Fruit fly (Drosophila melanogaster): ENCODE measurements around the gene pn.

The pn gene

dm6 chrX:2134226-2134880 is 46.7 kb upstream of the pn start (continued):
- TF ChIP-seq Xrp1 (GFP tag; IDR thresholded peaks at IDR 0.05): peak; percentile 74
- no peak for TF ChIP-seq Adf1 (GFP tag; IDR thresholded peaks at IDR 0.05)
- TF ChIP-seq CG31224 (GFP tag; IDR thresholded peaks at IDR 0.05): peak; percentile 34; the same call in 1 of the 2 replicates
- TF ChIP-seq Dad (GFP tag; optimal IDR thresholded peaks at IDR 0.05): peak; percentile 28
- TF ChIP-seq unc-4 (GFP tag; IDR thresholded peaks at IDR 0.05; ENCODE audit: partially characterized antibody): no peak
- peak; percentile 32 for TF ChIP-seq Lhr (GFP tag; optimal IDR thresholded peaks at IDR 0.05)
- peak; percentile 31 for TF ChIP-seq slou (GFP tag; optimal IDR thresholded peaks at IDR 0.05)
- TF ChIP-seq CG13894 (tag; optimal IDR thresholded peaks at IDR 0.05): no peak
- peak; percentile 74 for TF ChIP-seq ATbp (GFP tag; optimal IDR thresholded peaks at IDR 0.05)
- TF ChIP-seq br (optimal IDR thresholded peaks at IDR 0.05): no peak
- peak; percentile 32 for TF ChIP-seq kah (GFP tag; optimal IDR thresholded peaks at IDR 0.05)
- TF ChIP-seq CG14014 (GFP tag; IDR thresholded peaks at IDR 0.05): peak; percentile 56; the same call in 1 of the 2 replicates
- no peak for TF ChIP-seq CG12942 (GFP tag; optimal IDR thresholded peaks at IDR 0.05)
- TF ChIP-seq CG1792 (GFP tag; optimal IDR thresholded peaks at IDR 0.05): peak; percentile 58
- TF ChIP-seq sug (tag; optimal IDR thresholded peaks at IDR 0.05): no peak
- TF ChIP-seq E2f1 (GFP tag; IDR thresholded peaks at IDR 0.05): peak; percentile 60; the same call in 1 of the 2 replicates
- TF ChIP-seq CG17802 (tag; optimal IDR thresholded peaks at IDR 0.05): no peak
- TF ChIP-seq CG9932 (GFP tag; IDR thresholded peaks at IDR 0.05): 0 out of 2 replicates have a peak, but pooled peaks have one; percentile 15
- no peak for TF ChIP-seq CG14965 (GFP tag; optimal IDR thresholded peaks at IDR 0.05; ENCODE audit: borderline replicate concordance)
- no peak for TF ChIP-seq E2f2 (GFP tag; IDR thresholded peaks at IDR 0.05)
- 0 out of 2 replicates have a peak, but pooled peaks have one; percentile 20 for TF ChIP-seq wdn (GFP tag; IDR thresholded peaks at IDR 0.05)
- peak; percentile 61 for TF ChIP-seq lilli (GFP tag; optimal IDR thresholded peaks at IDR 0.05)
- TF ChIP-seq Mes4 (GFP tag; optimal IDR thresholded peaks at IDR 0.05): peak; percentile 59
- peak; percentile 63 for TF ChIP-seq jumu (GFP tag; optimal IDR thresholded peaks at IDR 0.05)
- no peak for TF ChIP-seq CG13287 (GFP tag; IDR thresholded peaks at IDR 0.05; ENCODE audit: partially characterized antibody)
- TF ChIP-seq CG18599 (GFP tag; optimal IDR thresholded peaks at IDR 0.05): peak; percentile 84
- no peak for TF ChIP-seq eyg (GFP tag; optimal IDR thresholded peaks at IDR 0.05)
- no peak for TF ChIP-seq pb (GFP tag; optimal IDR thresholded peaks at IDR 0.05)
- no peak for TF ChIP-seq wor (GFP tag; IDR thresholded peaks at IDR 0.05)
- TF ChIP-seq ap (GFP tag; IDR thresholded peaks at IDR 0.05): no peak; the same call in 1 of the 2 replicates
- TF ChIP-seq CG4282 (GFP tag; optimal IDR thresholded peaks at IDR 0.05): no peak
- no peak for TF ChIP-seq Tbp (GFP tag; optimal IDR thresholded peaks at IDR 0.05)
- TF ChIP-seq crp (GFP tag; optimal IDR thresholded peaks at IDR 0.05): no peak
- TF ChIP-seq slp2 (GFP tag; optimal IDR thresholded peaks at IDR 0.05): peak; percentile 29
- TF ChIP-seq chn (GFP tag; optimal IDR thresholded peaks at IDR 0.05): peak; percentile 72
- peak; percentile 13 for TF ChIP-seq CG10274 (GFP tag; optimal IDR thresholded peaks at IDR 0.05)
- TF ChIP-seq CG5245 (GFP tag; optimal IDR thresholded peaks at IDR 0.05): peak; percentile 45
- no peak for TF ChIP-seq Hmx (GFP tag; optimal IDR thresholded peaks at IDR 0.05)
- peak; percentile 15 for TF ChIP-seq CG8089 (GFP tag; optimal IDR thresholded peaks at IDR 0.05)
- TF ChIP-seq salm (tag; optimal IDR thresholded peaks at IDR 0.05): peak; percentile 59
- no peak for TF ChIP-seq her (GFP tag; optimal IDR thresholded peaks at IDR 0.05)
- no peak for TF ChIP-seq gt (GFP tag; IDR thresholded peaks at IDR 0.05)
- TF ChIP-seq row (GFP tag; IDR thresholded peaks at IDR 0.05): peak; percentile 74
- TF ChIP-seq CG9797 (GFP tag; optimal IDR thresholded peaks at IDR 0.05): no peak
- no peak for TF ChIP-seq zen2 (GFP tag; IDR thresholded peaks at IDR 0.05; ENCODE audit: partially characterized antibody)
- TF ChIP-seq jigr1 (GFP tag; IDR thresholded peaks at IDR 0.05): no peak
- peak; percentile 66 for TF ChIP-seq CG8388 (GFP tag; optimal IDR thresholded peaks at IDR 0.05)
- TF ChIP-seq CG10462 (GFP tag; optimal IDR thresholded peaks at IDR 0.05): peak; percentile 32
- no peak for TF ChIP-seq CG17912 (GFP tag; optimal IDR thresholded peaks at IDR 0.05)
- TF ChIP-seq HLH3B (GFP tag; IDR thresholded peaks at IDR 0.05): peak; percentile 74
- no peak for TF ChIP-seq chinmo (GFP tag; IDR thresholded peaks at IDR 0.05; ENCODE audit: partially characterized antibody)
